Fruit fly (Drosophila melanogaster) whole organism, embryonic: ENCODE measurements around the gene Fatp1.
A peak's percentile ranks its signal among the peaks of the same experiment; 100 is the strongest.

Experiments
- ATbp ChIP-seq: fragments of 200-800 bp; sonication (Bioruptor generic); optimal IDR thresholded peaks from 2 replicates; lab custom pipeline; 2017; ENCODE audit warnings: missing biosample characterization, mild to moderate bottlenecking, missing genetic modification characterization, missing genetic modification reagents
- Awh ChIP-seq: fragments of 200-800 bp; sonication (Bioruptor generic); IDR thresholded peaks from 2 replicates; pipeline ENCODE4, ENCODE4 v1.3.6; 2022; ENCODE audit warnings: missing biosample characterization, missing genetic modification characterization
- B-H2 ChIP-seq: fragments of 200-800 bp; sonication (Bioruptor generic); optimal IDR thresholded peaks from 2 replicates; lab custom pipeline; 2018; ENCODE audit warnings: missing biosample characterization, mild to moderate bottlenecking, missing genetic modification characterization
- Bgb ChIP-seq: fragments of 200-800 bp; sonication (Bioruptor generic); IDR thresholded peaks from 2 replicates; pipeline ENCODE4 v1.3.6; 2022; ENCODE audit warnings: missing biosample characterization, missing genetic modification characterization; ENCODE audit not compliant: partially characterized antibody
- CG10147 ChIP-seq: fragments of 200-800 bp; sonication (Bioruptor generic); optimal IDR thresholded peaks from 2 replicates; lab custom pipeline; 2019; ENCODE audit warnings: missing biosample characterization, mild to moderate bottlenecking, missing genetic modification characterization, moderate library complexity
- CG11247 ChIP-seq: fragments of 200-800 bp; sonication (Bioruptor generic); IDR thresholded peaks from 2 replicates; pipeline ENCODE4 v1.3.6; 2022; ENCODE audit warnings: missing biosample characterization, missing genetic modification characterization
- CG11504 ChIP-seq: fragments of 200-800 bp; sonication (Bioruptor generic); optimal IDR thresholded peaks from 3 replicates; lab custom pipeline; 2019; ENCODE audit warnings: missing biosample characterization, mild to moderate bottlenecking, missing genetic modification characterization, moderate library complexity
- CG12071 ChIP-seq: fragments of 200-800 bp; sonication (Bioruptor generic); optimal IDR thresholded peaks from 3 replicates; lab custom pipeline; 2018; ENCODE audit warnings: missing biosample characterization, mild to moderate bottlenecking, missing genetic modification characterization
- CG12659 ChIP-seq: fragments of 200-800 bp; sonication (Bioruptor generic); optimal IDR thresholded peaks from 3 replicates; lab custom pipeline; 2017; ENCODE audit warnings: mild to moderate bottlenecking, missing biosample characterization, missing genetic modification reagents, missing genetic modification characterization
- CG13894 ChIP-seq: fragments of 200-800 bp; sonication (Bioruptor generic); optimal IDR thresholded peaks from 3 replicates; lab custom pipeline; 2018; ENCODE audit warnings: missing biosample characterization, mild to moderate bottlenecking, missing genetic modification characterization, moderate library complexity
- CG15601 ChIP-seq: fragments of 200-800 bp; sonication (Bioruptor generic); optimal IDR thresholded peaks from 3 replicates; lab custom pipeline; 2019; ENCODE audit warnings: missing biosample characterization, mild to moderate bottlenecking, missing genetic modification characterization, moderate library complexity
- CG1647 ChIP-seq: fragments of 200-800 bp; sonication (Bioruptor generic); optimal IDR thresholded peaks from 3 replicates; lab custom pipeline; 2016; ENCODE audit warnings: missing biosample characterization, missing genetic modification characterization
- CG16815 ChIP-seq: fragments of 200-800 bp; sonication (Bioruptor generic); optimal IDR thresholded peaks from 3 replicates; lab custom pipeline; 2017; ENCODE audit warnings: missing biosample characterization, mild to moderate bottlenecking, missing genetic modification characterization
- CG17359 ChIP-seq: fragments of 200-800 bp; sonication (Bioruptor generic); optimal IDR thresholded peaks from 3 replicates; lab custom pipeline; 2018; ENCODE audit warnings: missing biosample characterization, mild to moderate bottlenecking, missing genetic modification characterization, moderate library complexity
- CG2712 ChIP-seq: fragments of 200-800 bp; optimal IDR thresholded peaks from 3 replicates; lab custom pipeline; 2019; ENCODE audit warnings: missing biosample characterization, mild to moderate bottlenecking, missing genetic modification characterization, moderate library complexity
- CG32767 ChIP-seq: fragments of 200-800 bp; sonication (Bioruptor generic); IDR thresholded peaks from 2 replicates; pipeline ENCODE4 v1.3.6; 2022; ENCODE audit warnings: missing biosample characterization, missing genetic modification characterization
- CG42726 ChIP-seq: fragments of 200-800 bp; sonication (Bioruptor generic); IDR thresholded peaks from 2 replicates; pipeline ENCODE4 v1.3.6; 2022; ENCODE audit warnings: missing biosample characterization, missing genetic modification characterization; ENCODE audit not compliant: partially characterized antibody
- CG4282 ChIP-seq: fragments of 200-800 bp; sonication (Bioruptor generic); optimal IDR thresholded peaks from 2 replicates; lab custom pipeline; 2016; ENCODE audit warnings: missing biosample characterization, missing genetic modification characterization
- CG7271 ChIP-seq: fragments of 200-800 bp; sonication (Bioruptor generic); optimal IDR thresholded peaks from 2 replicates; lab custom pipeline; 2018; ENCODE audit warnings: missing biosample characterization, mild to moderate bottlenecking, missing genetic modification characterization, moderate library complexity
- CG7987 ChIP-seq: fragments of 200-800 bp; sonication (Bioruptor generic); optimal IDR thresholded peaks from 2 replicates; lab custom pipeline; 2018; ENCODE audit warnings: missing biosample characterization, mild to moderate bottlenecking, missing genetic modification characterization, moderate library complexity
- CG8281 ChIP-seq: fragments of 200-800 bp; sonication (Bioruptor generic); optimal IDR thresholded peaks from 2 replicates; lab custom pipeline; 2018; ENCODE audit warnings: missing biosample characterization, mild to moderate bottlenecking, missing genetic modification characterization, moderate library complexity
- CG8290 ChIP-seq, 3 experiments: fragments of 200-800 bp; sonication (Bioruptor generic); optimal IDR thresholded peaks; 2 replicates each; lab custom pipeline; 2016 to 2019; ENCODE audit warnings: missing biosample characterization in 3 of 3, missing genetic modification characterization in 3 of 3, mild to moderate bottlenecking in 2 of 3, moderate library complexity in 1 of 3
- CG8924 ChIP-seq: fragments of 200-800 bp; optimal IDR thresholded peaks from 3 replicates; lab custom pipeline; 2019; ENCODE audit warnings: missing biosample characterization, mild to moderate bottlenecking, missing genetic modification characterization, moderate library complexity
- CG9727 ChIP-seq: fragments of 200-800 bp; sonication (Bioruptor generic); optimal IDR thresholded peaks from 3 replicates; lab custom pipeline; 2017; ENCODE audit warnings: missing biosample characterization, mild to moderate bottlenecking, missing genetic modification characterization
- CG9797 ChIP-seq: fragments of 200-800 bp; sonication (Bioruptor generic); optimal IDR thresholded peaks from 3 replicates; lab custom pipeline; 2018; ENCODE audit warnings: missing biosample characterization, mild to moderate bottlenecking, missing genetic modification characterization
- D19A ChIP-seq: fragments of 200-800 bp; optimal IDR thresholded peaks from 3 replicates; lab custom pipeline; 2019; ENCODE audit warnings: missing biosample characterization, mild to moderate bottlenecking, missing genetic modification characterization, moderate library complexity
- Drgx ChIP-seq: fragments of 200-800 bp; sonication (Bioruptor generic); IDR thresholded peaks from 2 replicates; pipeline ENCODE4 v1.3.6; 2022; ENCODE audit warnings: missing biosample characterization, missing genetic modification characterization
- Ets65A ChIP-seq: fragments of 200-800 bp; sonication (Bioruptor generic); peaks from one replicate; lab custom pipeline; 2016; ENCODE audit warnings: missing biosample characterization, missing genetic modification characterization
- Med ChIP-seq: fragments of 200-800 bp; sonication (Bioruptor generic); peaks from one replicate; lab custom pipeline; 2016; ENCODE audit warnings: missing biosample characterization, missing genetic modification characterization, mild to moderate bottlenecking, inconsistent platforms, moderate library complexity
- Ssrp ChIP-seq: fragments of 200-800 bp; sonication (Bioruptor generic); optimal IDR thresholded peaks from 2 replicates; lab custom pipeline; 2018; ENCODE audit warnings: missing biosample characterization, mild to moderate bottlenecking, missing genetic modification characterization, moderate library complexity
- Tbp ChIP-seq: fragments of >200 bp; optimal IDR thresholded peaks from 2 replicates; lab custom pipeline; 2018; ENCODE audit warnings: missing biosample characterization, missing genetic modification characterization
- chinmo ChIP-seq: fragments of 200-800 bp; sonication (Bioruptor generic); IDR thresholded peaks from 4 replicates; pipeline ENCODE4 v1.3.6; 2022; ENCODE audit warnings: missing biosample characterization, missing genetic modification characterization; ENCODE audit not compliant: partially characterized antibody
- crol ChIP-seq: fragments of 200-800 bp; sonication (Bioruptor generic); IDR thresholded peaks from 2 replicates; pipeline ENCODE4 v1.3.6; 2022; ENCODE audit warnings: missing biosample characterization, missing genetic modification characterization
- crp ChIP-seq, 2 experiments: fragments of 200-800 bp; sonication (Bioruptor generic); optimal IDR thresholded peaks; 2 replicates in 1 of 2; 3 replicates in 1 of 2; lab custom pipeline; 2017; ENCODE audit warnings: missing biosample characterization in 2 of 2, missing genetic modification characterization in 2 of 2, mild to moderate bottlenecking in 1 of 2, moderate library complexity in 1 of 2
- ems ChIP-seq: fragments of 200-800 bp; sonication (Bioruptor generic); optimal IDR thresholded peaks from 3 replicates; lab custom pipeline; 2016; ENCODE audit warnings: missing biosample characterization, missing genetic modification characterization
- en ChIP-seq: fragments of 200-800 bp; sonication (Bioruptor generic); optimal IDR thresholded peaks from 2 replicates; lab custom pipeline; 2016; ENCODE audit warnings: missing biosample characterization, missing genetic modification characterization
- grau ChIP-seq: fragments of 200-800 bp; optimal IDR thresholded peaks from 3 replicates; lab custom pipeline; 2019; ENCODE audit warnings: missing biosample characterization, mild to moderate bottlenecking, missing genetic modification characterization, moderate library complexity
- kah ChIP-seq: fragments of 200-800 bp; sonication (Bioruptor generic); optimal IDR thresholded peaks from 2 replicates; lab custom pipeline; 2018; ENCODE audit warnings: missing biosample characterization, mild to moderate bottlenecking, missing genetic modification characterization
- psq ChIP-seq: fragments of 200-800 bp; sonication (Bioruptor generic); optimal IDR thresholded peaks from 2 replicates; lab custom pipeline; 2017; ENCODE audit warnings: missing biosample characterization, missing genetic modification characterization
- rib ChIP-seq: fragments of 200-800 bp; sonication (Bioruptor generic); IDR thresholded peaks from 2 replicates; pipeline ENCODE4 v1.3.6; 2022; ENCODE audit warnings: missing biosample characterization, missing genetic modification characterization
- unpg ChIP-seq: fragments of 200-800 bp; sonication (Bioruptor generic); optimal IDR thresholded peaks from 3 replicates; lab custom pipeline; 2018; ENCODE audit warnings: missing biosample characterization, mild to moderate bottlenecking, missing genetic modification characterization, moderate library complexity

Fatp1 gene

dm6 chr2L:10499608-10500007 lies 17.4 kb downstream of the Fatp1 start (continued):
- TF ChIP-seq en (GFP tag; lab: Kevin White, UChicago) (no peak), Bgb (GFP tag; lab: Robert Waterston, UW) (no peak), CG42726 (GFP tag; lab: Robert Waterston, UW) (no peak), kah (no peak), Drgx (GFP tag; lab: Robert Waterston, UW) (no peak), D19A (tag; lab: Kevin White, UChicago) (no peak), Med (peak; percentile 38), CG12071 (GFP tag; lab: Kevin White, UChicago) (peak; percentile 30), ems (no peak), CG4282 (GFP tag; lab: Kevin White, UChicago) (no peak), CG7987 (GFP tag; lab: Kevin White, UChicago) (peak; percentile 12), crp (GFP tag; optimal IDR thresholded peaks at IDR 0.05; lab: Kevin White, UChicago) (no peak), CG11504 (tag; lab: Kevin White, UChicago) (no peak), B-H2 (GFP tag; lab: Kevin White, UChicago) (no peak), Awh (GFP tag; lab: Robert Waterston, UW) (peak; percentile 30; the same call in 1 of the 2 replicates), CG9797 (GFP tag; lab: Kevin White, UChicago) (no peak), CG11247 (GFP tag; lab: Robert Waterston, UW) (no peak), CG16815 (GFP tag; lab: Kevin White, UChicago) (no peak), CG8924 (tag; lab: Kevin White, UChicago) (no peak), CG8290 (GFP tag; optimal IDR thresholded peaks at IDR 0.05; lab: Kevin White, UChicago) (no peak), CG8290 (tag; optimal IDR thresholded peaks at IDR 0.05; lab: Kevin White, UChicago) (peak in 1 of 2 experiments; percentile 48), Ets65A (GFP tag; lab: Kevin White, UChicago) (no peak), CG1647 (GFP tag; lab: Kevin White, UChicago) (no peak), CG10147 (peak; percentile 13), crol (GFP tag; lab: Robert Waterston, UW) (no peak), Ssrp (tag; lab: Kevin White, UChicago) (no peak), CG15601 (no peak), CG7271 (tag; lab: Kevin White, UChicago) (no peak), CG9727 (GFP tag; lab: Kevin White, UChicago) (no peak), chinmo (GFP tag; lab: Robert Waterston, UW) (0 out of 4 replicates have a peak, but pooled peaks have one; percentile 56), CG32767 (GFP tag; lab: Robert Waterston, UW) (no peak), unpg (no peak), psq (no peak), rib (GFP tag; lab: Robert Waterston, UW) (peak; percentile 37; the same call in 1 of the 2 replicates), CG8281 (tag; lab: Kevin White, UChicago) (no peak), grau (tag; lab: Kevin White, UChicago) (no peak), CG12659 (GFP tag; lab: Kevin White, UChicago) (peak; percentile 9), CG2712 (tag; lab: Kevin White, UChicago) (no peak), ATbp (peak; percentile 20), CG13894 (tag; lab: Kevin White, UChicago) (no peak), CG17359 (no peak), Tbp (GFP tag; lab: Kevin White, UChicago) (no peak)
- TF ChIP-seq, all 482 proteins: peak for 38
